Worm (Caenorhabditis elegans) whole organism, L2 larva: ENCODE results near the gene F01F1.14.

Source experiments
- C34F6.9 ChIP-seq: fragments of 150-350 bp; optimal IDR thresholded peaks from 2 replicates; lab custom pipeline; 2014; ENCODE audit warnings: missing biosample characterization, missing genetic modification characterization
- R02D3.7 ChIP-seq: fragments of 150-350 bp; optimal IDR thresholded peaks from 2 replicates; lab custom pipeline; 2014; ENCODE audit warnings: missing biosample characterization, missing genetic modification characterization
- aly-2 ChIP-seq: fragments of 150-350 bp; optimal IDR thresholded peaks from 2 replicates; lab custom pipeline; 2014; ENCODE audit warnings: missing biosample characterization, missing genetic modification characterization
- ama-1 ChIP-seq: fragments of 150-350 bp; optimal IDR thresholded peaks from 2 replicates; lab custom pipeline; 2018; ENCODE audit warnings: inconsistent platforms
- lin-13 ChIP-seq: fragments of 150-350 bp; optimal IDR thresholded peaks from 2 replicates; lab custom pipeline; 2014; ENCODE audit warnings: missing biosample characterization, missing genetic modification reagents, missing genetic modification characterization
- nhr-10 ChIP-seq: sonication (generic microtip); optimal IDR thresholded peaks from 2 replicates; lab custom pipeline; 2017; ENCODE audit warnings: missing biosample characterization, missing genetic modification characterization
- nhr-11 ChIP-seq: fragments of 150-350 bp; optimal IDR thresholded peaks from 2 replicates; lab custom pipeline; 2014; ENCODE audit warnings: missing biosample characterization, missing genetic modification characterization
- nhr-237 ChIP-seq: fragments of 150-350 bp; optimal IDR thresholded peaks from 2 replicates; lab custom pipeline; 2014; ENCODE audit warnings: missing biosample characterization, missing genetic modification characterization
- skn-1 ChIP-seq: sonication (generic microtip); optimal IDR thresholded peaks from 2 replicates; lab custom pipeline; 2017; ENCODE audit warnings: missing biosample characterization, missing genetic modification characterization

DNA sequence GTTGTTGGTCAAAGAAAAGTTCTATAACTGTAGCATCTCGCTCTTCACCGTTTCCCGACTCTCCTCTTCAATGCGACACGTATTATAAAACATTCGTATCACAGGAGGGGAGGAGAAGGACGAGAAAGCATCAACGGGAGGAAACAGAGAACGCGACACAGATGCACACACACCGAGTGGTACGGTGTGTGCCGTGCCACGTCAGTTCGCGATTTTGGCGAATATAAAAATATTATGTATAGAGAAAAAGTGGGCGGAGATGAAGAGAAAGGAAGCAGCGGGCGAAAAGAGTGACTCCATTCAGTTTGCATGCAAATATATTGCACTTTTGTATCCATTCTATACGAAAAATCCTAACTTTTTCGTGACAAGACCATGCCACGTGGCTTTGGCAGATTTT is 32.0 kb upstream of the F01F1.14 start:
- TF ChIP-seq aly-2 (tag; lab: Kevin White, UChicago) (no peak), R02D3.7 (tag; lab: Kevin White, UChicago) (no peak), skn-1 (tag; lab: Kevin White, UChicago) (no peak), lin-13 (no peak), C34F6.9 (tag; lab: Kevin White, UChicago) (no peak), ama-1 (lab: Kevin White, UChicago) (no peak), nhr-237 (tag; lab: Kevin White, UChicago) (no peak), nhr-11 (tag; lab: Kevin White, UChicago) (no peak), nhr-10 (no peak)
